Worm (Caenorhabditis elegans): ENCODE measurements around the gene cyp-35C1.

DNA sequence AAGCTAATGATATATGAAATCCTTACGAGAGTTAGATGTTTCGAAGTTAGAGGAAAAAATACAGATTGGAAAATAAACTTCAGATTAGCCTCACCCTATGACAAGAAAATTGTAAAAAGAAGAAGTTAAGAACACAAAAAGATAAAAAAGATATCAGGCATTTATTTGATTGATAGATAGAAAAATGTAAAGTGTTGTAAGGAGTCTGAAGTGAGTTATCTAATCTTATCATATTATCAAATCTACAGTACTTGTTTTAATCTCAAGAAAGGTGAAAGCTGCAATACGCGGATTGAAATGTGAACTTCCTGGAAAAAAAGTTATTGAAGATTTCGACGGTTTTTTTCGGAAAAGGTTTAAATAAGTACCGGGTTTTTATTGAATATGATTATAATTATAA lies 37.1 kb upstream of the cyp-35C1 start:
- TF ChIP-seq nhr-11 (tag; optimal IDR thresholded peaks at IDR 0.05): no peak
- TF ChIP-seq ZK546.5 (tag; optimal IDR thresholded peaks at IDR 0.05): no peak
- no peak for TF ChIP-seq lin-39 (tag; optimal IDR thresholded peaks at IDR 0.05)
- TF ChIP-seq gmeb-1 (tag; optimal IDR thresholded peaks at IDR 0.05): no peak
- TF ChIP-seq ztf-11 (tag; optimal IDR thresholded peaks at IDR 0.05): no peak
- no peak for TF ChIP-seq ztf-1 (GFP tag; conservative IDR thresholded peaks at IDR 0.05)
- TF ChIP-seq elt-1 (tag; optimal IDR thresholded peaks at IDR 0.05): no peak

All from whole organism, L2 larva.